Worm (Caenorhabditis elegans): ENCODE measurements around the gene T10D4.11.
"Not testable (repeated sequence)": the region's sequence is repeated elsewhere in the genome, so short reads cannot be mapped to it uniquely, and the experiment has no call there.

ce11 chrII:3183300-3183840, 33.9 kb upstream of the T10D4.11 start, which contains the start of the genes Y27F2A.6 and Y27F2A.8:
- not testable (repeated sequence) for TF ChIP-seq ama-1 (optimal IDR thresholded peaks at IDR 0.05); F13H6.1 (tag; optimal IDR thresholded peaks at IDR 0.05); zag-1 (tag; optimal IDR thresholded peaks at IDR 0.05)
